Fruit fly (Drosophila melanogaster): ENCODE measurements around the gene Galk.

The Galk gene

DNA sequence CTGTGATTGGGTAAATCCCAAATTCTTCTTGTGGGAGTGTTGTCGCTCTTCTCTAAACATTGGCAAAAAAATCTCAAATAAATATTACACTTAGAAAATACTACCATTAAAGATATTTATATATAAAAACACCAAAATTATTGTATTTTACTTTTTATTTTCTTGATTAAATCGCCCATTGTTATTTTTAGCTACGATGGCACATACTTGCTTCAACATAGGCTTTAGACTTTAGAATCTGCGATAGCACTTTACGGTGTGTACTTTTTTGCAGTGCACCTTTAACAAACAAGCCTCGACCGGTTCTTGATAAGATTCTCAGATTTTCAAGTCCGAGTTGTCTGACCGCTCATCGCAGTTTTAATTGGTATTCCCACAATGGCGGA, 31.2 kb downstream of the Galk start, which contains the start of gene GNBP3 (continued):
- TF ChIP-seq rib (GFP tag; IDR thresholded peaks at IDR 0.05) (no peak), CG7987 (GFP tag; optimal IDR thresholded peaks at IDR 0.05) (no peak), stwl (tag; optimal IDR thresholded peaks at IDR 0.05) (no peak), HmgZ (tag; optimal IDR thresholded peaks at IDR 0.05) (peak; percentile 25), CG15601 (tag; optimal IDR thresholded peaks at IDR 0.05) (peak; percentile 60), slp2 (GFP tag; optimal IDR thresholded peaks at IDR 0.05) (no peak), Dbx (GFP tag; IDR thresholded peaks at IDR 0.05) (peak; percentile 84), D19B (GFP tag; optimal IDR thresholded peaks at IDR 0.05) (peak; percentile 13), CG17361 (GFP tag; IDR thresholded peaks at IDR 0.05) (peak; percentile 56; the same call in 2 of the 3 replicates), Xbp1 (GFP tag; optimal IDR thresholded peaks at IDR 0.05) (peak; percentile 42), Atf6 (GFP tag; IDR thresholded peaks at IDR 0.05) (peak; percentile 53; the same call in 1 of the 2 replicates), Dek (tag; optimal IDR thresholded peaks at IDR 0.05) (peak; percentile 60), gsb-n (tag; optimal IDR thresholded peaks at IDR 0.05) (peak; percentile 35), Neu2 (GFP tag; optimal IDR thresholded peaks at IDR 0.05; ENCODE audit: borderline replicate concordance) (no peak), CG7372 (GFP tag; IDR thresholded peaks at IDR 0.05) (0 out of 2 replicates have a peak, but pooled peaks have one; percentile 37), CG9727 (GFP tag; optimal IDR thresholded peaks at IDR 0.05) (peak; percentile 92), HmgD (GFP tag; optimal IDR thresholded peaks at IDR 0.05) (no peak), fd3F (GFP tag; optimal IDR thresholded peaks at IDR 0.05) (peak; percentile 22), tio (GFP tag; optimal IDR thresholded peaks at IDR 0.05) (peak; percentile 38), Blimp-1 (GFP tag; optimal IDR thresholded peaks at IDR 0.05) (peak; percentile 75), Optix (GFP tag; IDR thresholded peaks at IDR 0.05) (no peak), nmo (GFP tag; optimal IDR thresholded peaks at IDR 0.05) (peak; percentile 50), ERR (GFP tag; optimal IDR thresholded peaks at IDR 0.05) (no peak), CG14710 (tag; optimal IDR thresholded peaks at IDR 0.05) (peak; percentile 48), HLH3B (GFP tag; IDR thresholded peaks at IDR 0.05) (peak; percentile 65; the same call in 1 of the 2 replicates), CG9817 (tag; optimal IDR thresholded peaks at IDR 0.05) (peak; percentile 17), Pdp1 (GFP tag; optimal IDR thresholded peaks at IDR 0.05) (peak in 1 of 2 experiments; percentile 48), CoRest (tag; optimal IDR thresholded peaks at IDR 0.05) (peak; percentile 35), CG18476 (GFP tag; optimal IDR thresholded peaks at IDR 0.05) (peak; percentile 74), gem (tag; optimal IDR thresholded peaks at IDR 0.05) (peak; percentile 80), CG8089 (GFP tag; optimal IDR thresholded peaks at IDR 0.05) (no peak), ham (GFP tag; IDR thresholded peaks at IDR 0.05) (no peak), Ssrp (tag; optimal IDR thresholded peaks at IDR 0.05) (peak; percentile 28), Hsf (GFP tag; optimal IDR thresholded peaks at IDR 0.05) (peak; percentile 40), peb (GFP tag; IDR thresholded peaks at IDR 0.05) (no peak), phol (tag; optimal IDR thresholded peaks at IDR 0.05) (peak; percentile 39), nerfin-2 (GFP tag; IDR thresholded peaks at IDR 0.05; ENCODE audit: partially characterized antibody) (no peak), slbo (GFP tag; IDR thresholded peaks at IDR 0.05) (peak; percentile 66), HLH54F (GFP tag; optimal IDR thresholded peaks at IDR 0.05) (peak; percentile 9), CG17612 (GFP tag; IDR thresholded peaks at IDR 0.05) (no peak), Taf1 (GFP tag; IDR thresholded peaks at IDR 0.05) (no peak), mam (GFP tag; optimal IDR thresholded peaks at IDR 0.05) (peak; percentile 55), bbx (GFP tag; IDR thresholded peaks at IDR 0.05; ENCODE audit: partially characterized antibody) (no peak), fd64A (GFP tag; optimal IDR thresholded peaks at IDR 0.05) (peak; percentile 2), CG17385 (GFP tag; optimal IDR thresholded peaks at IDR 0.05) (peak; percentile 16), CG18619 (GFP tag; optimal IDR thresholded peaks at IDR 0.05) (peak; percentile 43), ara (GFP tag; IDR thresholded peaks at IDR 0.05) (0 out of 2 replicates have a peak, but pooled peaks have one; percentile 26), grau (tag; optimal IDR thresholded peaks at IDR 0.05) (peak; percentile 63), fu2 (GFP tag; optimal IDR thresholded peaks at IDR 0.05) (no peak), nom (GFP tag; optimal IDR thresholded peaks at IDR 0.05) (peak; percentile 91)
